Fruit fly (Drosophila melanogaster) whole organism, pupa: ENCODE measurements around the gene CG32365.

Experiments used
- CG14655 ChIP-seq: fragments of 200-800 bp; sonication (Bioruptor generic); optimal IDR thresholded peaks from 3 replicates; lab custom pipeline; 2017; ENCODE audit warnings: mild to moderate bottlenecking, missing biosample characterization, missing genetic modification reagents, missing genetic modification characterization
- CG17806 ChIP-seq: fragments of 200-800 bp; sonication (Bioruptor generic); optimal IDR thresholded peaks from 2 replicates; lab custom pipeline; 2018; ENCODE audit warnings: missing biosample characterization, mild to moderate bottlenecking, missing genetic modification characterization, moderate library complexity
- CG32121 ChIP-seq: fragments of 200-800 bp; sonication (Bioruptor generic); IDR thresholded peaks from 2 replicates; pipeline ENCODE4 v1.3.6; 2022; ENCODE audit warnings: missing biosample characterization, missing genetic modification characterization
- CG4496 ChIP-seq: fragments of 200-800 bp; sonication (Bioruptor generic); IDR thresholded peaks from 3 replicates; pipeline ENCODE4 v1.3.6; 2022; ENCODE audit warnings: missing biosample characterization, missing genetic modification characterization
- CG8159 ChIP-seq: fragments of 200-800 bp; sonication (Bioruptor generic); optimal IDR thresholded peaks from 3 replicates; lab custom pipeline; 2018; ENCODE audit warnings: missing biosample characterization, mild to moderate bottlenecking, missing genetic modification characterization, moderate library complexity
- D1 ChIP-seq: fragments of 200-800 bp; sonication (Bioruptor generic); optimal IDR thresholded peaks from 2 replicates; lab custom pipeline; 2018; ENCODE audit warnings: missing biosample characterization, mild to moderate bottlenecking, missing genetic modification characterization, moderate library complexity
- EcR ChIP-seq: fragments of 200-800 bp; sonication (Bioruptor generic); optimal IDR thresholded peaks from 3 replicates; lab custom pipeline; 2019; ENCODE audit warnings: missing biosample characterization, missing genetic modification characterization, mild to moderate bottlenecking, moderate library complexity, missing genetic modification reagents
- Pif1B ChIP-seq: fragments of 200-800 bp; sonication (Bioruptor generic); optimal IDR thresholded peaks from 3 replicates; lab custom pipeline; 2016; ENCODE audit warnings: missing biosample characterization, missing genetic modification characterization
- Snoo ChIP-seq: fragments of 200-800 bp; sonication (Bioruptor generic); optimal IDR thresholded peaks from 3 replicates; lab custom pipeline; 2017; ENCODE audit warnings: missing biosample characterization, mild to moderate bottlenecking, missing genetic modification characterization, inconsistent platforms
- fd96Ca ChIP-seq: fragments of 200-800 bp; sonication (Bioruptor generic); IDR thresholded peaks from 3 replicates; pipeline ENCODE4 v1.3.6; 2022; ENCODE audit warnings: missing biosample characterization, missing genetic modification characterization
- gl ChIP-seq: fragments of 200-800 bp; sonication (Bioruptor generic); optimal IDR thresholded peaks from 2 replicates; lab custom pipeline; 2018; ENCODE audit warnings: missing biosample characterization, mild to moderate bottlenecking, missing genetic modification characterization
- rn ChIP-seq: fragments of 200-800 bp; sonication (Bioruptor generic); IDR thresholded peaks from 2 replicates; pipeline ENCODE4 v1.3.6; 2022; ENCODE audit warnings: missing biosample characterization, missing genetic modification characterization

DNA sequence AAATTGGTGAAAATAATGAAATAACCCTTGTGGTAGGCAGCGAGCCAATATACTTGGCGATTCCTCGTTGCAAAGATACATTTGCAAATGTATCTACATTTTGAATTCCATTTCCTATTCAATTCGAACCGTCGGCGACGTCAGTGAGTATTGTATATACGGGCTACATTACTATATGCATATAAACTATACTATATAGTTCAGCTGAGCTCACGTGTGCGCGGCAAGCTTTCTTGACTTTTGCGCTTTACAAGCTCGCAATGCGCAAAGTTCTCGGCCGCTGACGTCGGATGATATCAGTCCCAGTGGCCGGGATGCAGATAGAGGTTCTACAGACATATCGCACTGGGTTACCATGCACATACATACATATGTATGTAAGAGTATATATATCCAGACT lies 39.2 kb upstream of the CG32365 start:
- TF ChIP-seq EcR (GFP tag; lab: Kevin White, UChicago) = no peak
- no peak for TF ChIP-seq Pif1B (GFP tag; lab: Kevin White, UChicago)
- TF ChIP-seq D1 (tag; lab: Kevin White, UChicago) = no peak
- no peak for TF ChIP-seq gl (tag; lab: Kevin White, UChicago)
- no peak for TF ChIP-seq CG32121 (GFP tag; lab: Robert Waterston, UW)
- no peak for TF ChIP-seq fd96Ca (GFP tag; lab: Robert Waterston, UW)
- no peak for TF ChIP-seq CG4496
- no peak for TF ChIP-seq CG17806
- no peak for TF ChIP-seq CG14655 (GFP tag; lab: Kevin White, UChicago)
- TF ChIP-seq Snoo (tag; lab: Kevin White, UChicago) = no peak
- no peak for TF ChIP-seq CG8159
- TF ChIP-seq rn (GFP tag; lab: Robert Waterston, UW) = no peak
